Worm (Caenorhabditis elegans): ENCODE data around the gene F16F9.1.

DNA sequence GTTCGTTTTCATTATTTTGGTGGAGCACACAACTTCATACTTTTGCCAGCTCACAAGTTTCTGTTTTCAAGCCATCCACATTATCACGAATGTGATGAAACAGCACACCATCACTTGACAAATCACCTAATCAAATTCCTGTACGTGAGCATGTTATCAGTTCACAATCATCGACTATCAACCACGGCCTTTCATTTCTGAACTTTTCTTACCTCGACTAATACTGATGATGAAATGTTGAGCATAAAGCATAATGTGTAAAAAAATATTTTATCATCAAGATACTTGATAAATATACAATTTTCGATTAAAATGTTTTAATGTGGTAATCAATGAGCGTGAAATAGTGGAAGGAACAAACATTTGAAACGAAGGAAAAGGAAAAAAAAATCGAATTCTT lies 27.3 kb downstream of the F16F9.1 start:
- TF ChIP-seq M03D4.4 (tag; optimal IDR thresholded peaks at IDR 0.05) (no peak), lin-13 (tag; optimal IDR thresholded peaks at IDR 0.05) (no peak), mep-1 (tag; optimal IDR thresholded peaks at IDR 0.05) (no peak), elt-1 (tag; optimal IDR thresholded peaks at IDR 0.05; ENCODE audit: borderline replicate concordance, insufficient read depth) (no peak), blmp-1 (tag; optimal IDR thresholded peaks at IDR 0.05) (no peak), ceh-43 (GFP tag; optimal IDR thresholded peaks at IDR 0.05) (no peak), ztf-11 (tag; optimal IDR thresholded peaks at IDR 0.05) (no peak), nhr-237 (tag; optimal IDR thresholded peaks at IDR 0.05) (no peak)
